Fruit fly (Drosophila melanogaster) S2 (cell line): Measurements from ENCODE around the gene wwk.

Source experiments
- CG8478 ChIP-seq: fragments of >200 bp; optimal IDR thresholded peaks from 2 replicates; lab custom pipeline; 2018
- CTCF ChIP-seq, 2 experiments: fragments of >200 bp; optimal IDR thresholded peaks; 2 replicates each; lab custom pipeline; 2018

DNA sequence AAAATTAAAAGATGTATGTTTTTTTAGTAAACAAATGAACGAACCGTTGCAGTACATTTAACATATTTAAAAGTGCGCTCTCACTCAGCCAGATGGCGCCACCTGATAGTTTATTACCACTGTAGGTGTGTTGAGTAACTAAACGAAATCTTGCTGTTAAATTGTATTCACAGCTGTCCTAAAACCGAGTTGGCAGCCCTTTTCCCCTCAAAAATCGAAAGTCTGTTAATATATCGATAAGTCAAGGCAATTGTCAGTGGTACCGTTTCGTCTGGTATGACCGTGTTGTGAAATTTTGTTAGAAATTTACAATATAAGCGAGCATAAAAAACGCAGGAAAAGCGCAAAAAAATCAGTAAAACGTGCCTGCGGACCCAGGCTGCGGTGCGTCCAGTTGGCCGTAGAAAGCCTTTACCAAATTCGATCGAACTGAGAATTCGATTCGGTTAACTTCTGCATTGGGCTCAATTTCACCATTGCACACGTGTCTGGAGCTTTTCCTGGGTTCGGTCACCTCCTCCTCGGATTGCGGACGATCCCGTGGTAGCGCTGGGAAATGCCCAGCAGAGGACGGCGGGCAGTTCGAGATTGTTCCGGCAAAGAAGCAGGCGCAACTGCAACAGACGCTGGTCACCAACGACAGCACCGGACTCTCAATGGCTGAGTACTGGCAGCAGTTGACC lies 38.8 kb downstream of the wwk start, which contains the start of gene stc:
- TF ChIP-seq CTCF (optimal IDR thresholded peaks at IDR 0.05; lab: Kevin White, UChicago) (peak; percentile 94 to 96), CG8478 (no peak)
